Worm (Caenorhabditis elegans) whole organism, late embryonic: ENCODE data around the gene sdz-37.

Source experiments
- eyg-1 ChIP-seq: sonication (generic microtip); optimal IDR thresholded peaks from 2 replicates; lab custom pipeline; 2016; ENCODE audit warnings: missing genotype, missing genetic modification characterization, missing compliant biosample characterization
- nfya-1 ChIP-seq: sonication (generic microtip); optimal IDR thresholded peaks from 2 replicates; lab custom pipeline; 2017; ENCODE audit warnings: missing genetic modification characterization, mild to moderate bottlenecking, missing compliant biosample characterization, antibody characterized with exemption, moderate library complexity
- nhr-11 ChIP-seq: fragments of 150-350 bp; optimal IDR thresholded peaks from 2 replicates; lab custom pipeline; 2014; ENCODE audit warnings: missing biosample characterization, missing genetic modification characterization
- pha-2 ChIP-seq: sonication (generic microtip); optimal IDR thresholded peaks from 2 replicates; lab custom pipeline; 2017; ENCODE audit warnings: mild to moderate bottlenecking, missing genetic modification characterization, missing compliant biosample characterization
- unc-3 ChIP-seq, 2 experiments: fragments of 200-800 bp in 1 of 2; sonication (Bioruptor generic) in 1 of 2; sonication (generic microtip) in 1 of 2; conservative IDR thresholded peaks in 1 of 2; optimal IDR thresholded peaks in 1 of 2; 2 replicates each; pipeline versions ENCODE4 v1.3.6 to Lab custom; 2016 to 2022; ENCODE audit warnings: missing compliant biosample characterization in 2 of 2, missing genetic modification characterization in 2 of 2, missing genetic modification reagents in 1 of 2

ce11 chrII:10443898-10444297, 20.8 kb upstream of the sdz-37 start:
- TF ChIP-seq nhr-11 (tag; lab: Kevin White, UChicago) (no peak), nfya-1 (tag; lab: Kevin White, UChicago) (no peak), unc-3 (GFP tag; conservative IDR thresholded peaks at IDR 0.05; lab: Robert Waterston, UW) (no peak), unc-3 (tag; optimal IDR thresholded peaks at IDR 0.05; lab: Kevin White, UChicago) (no peak), eyg-1 (no peak), pha-2 (tag; lab: Kevin White, UChicago) (no peak)
